Fruit fly (Drosophila melanogaster) whole organism, wandering third instar larva: ENCODE measurements around the gene Gale.

Experiments used
- Abd-B ChIP-seq: fragments of >200 bp; optimal IDR thresholded peaks from 2 replicates; lab custom pipeline; 2017; ENCODE audit warnings: missing biosample characterization, missing genetic modification characterization
- CG32264 ChIP-seq: fragments of 200-800 bp; sonication (Bioruptor generic); optimal IDR thresholded peaks from 2 replicates; lab custom pipeline; 2016; ENCODE audit warnings: missing biosample characterization, missing genetic modification characterization
- CG9705 ChIP-seq: fragments of 200-800 bp; sonication (Bioruptor generic); optimal IDR thresholded peaks from 2 replicates; lab custom pipeline; 2018; ENCODE audit warnings: missing biosample characterization, mild to moderate bottlenecking, missing genetic modification characterization
- CrebA ChIP-seq: fragments of 200-800 bp; sonication (Bioruptor generic); optimal IDR thresholded peaks from 2 replicates; lab custom pipeline; 2016; ENCODE audit warnings: missing biosample characterization, mild to moderate bottlenecking, missing genetic modification characterization, borderline replicate concordance
- Dfd ChIP-seq: fragments of >200 bp; optimal IDR thresholded peaks from 2 replicates; lab custom pipeline; 2017; ENCODE audit warnings: missing biosample characterization, missing genetic modification characterization
- Dif ChIP-seq: fragments of 200-275, 200-300 bp; sonication (Bioruptor generic); optimal IDR thresholded peaks from 2 replicates; lab custom pipeline; 2018; ENCODE audit warnings: missing biosample characterization, missing genetic modification characterization; ENCODE audit not compliant: partially characterized antibody
- HLH106 ChIP-seq: fragments of 200-800 bp; optimal IDR thresholded peaks from 3 replicates; lab custom pipeline; 2019; ENCODE audit warnings: missing biosample characterization, mild to moderate bottlenecking, missing genetic modification characterization, moderate library complexity
- Hnf4 ChIP-seq: fragments of 200-800 bp; sonication (Bioruptor generic); optimal IDR thresholded peaks from 2 replicates; lab custom pipeline; 2016; ENCODE audit warnings: missing biosample characterization, mild to moderate bottlenecking, missing genetic modification characterization
- Hr78 ChIP-seq: fragments of >200 bp; optimal IDR thresholded peaks from 2 replicates; lab custom pipeline; 2017; ENCODE audit warnings: missing biosample characterization, missing genetic modification characterization
- Hr83 ChIP-seq: fragments of 200-300 bp; sonication (Bioruptor generic); optimal IDR thresholded peaks from 2 replicates; lab custom pipeline; 2016; ENCODE audit warnings: missing biosample characterization, mild to moderate bottlenecking, missing genetic modification characterization, moderate library complexity; ENCODE audit not compliant: poor library complexity, severe bottlenecking
- Myc ChIP-seq: fragments of >200 bp; optimal IDR thresholded peaks from 2 replicates; lab custom pipeline; 2017
- N ChIP-seq: fragments of >200 bp; optimal IDR thresholded peaks from 2 replicates; lab custom pipeline; 2018; ENCODE audit warnings: missing biosample characterization, missing external identifiers, missing genetic modification characterization
- OdsH ChIP-seq: fragments of 200-800 bp; sonication (Bioruptor generic); optimal IDR thresholded peaks from 2 replicates; lab custom pipeline; 2016; ENCODE audit warnings: missing biosample characterization, mild to moderate bottlenecking, missing genetic modification characterization
- Rel ChIP-seq, 2 experiments: fragments of 200-800 bp; sonication (Bioruptor generic) in 1 of 2; optimal IDR thresholded peaks; 2 replicates in 1 of 2; 3 replicates in 1 of 2; lab custom pipeline; 2016 to 2019; ENCODE audit warnings: mild to moderate bottlenecking in 2 of 2, missing biosample characterization in 2 of 2, missing genetic modification characterization in 2 of 2, moderate library complexity in 1 of 2
- Sp1 ChIP-seq: fragments of 200-800 bp; sonication (Bioruptor generic); optimal IDR thresholded peaks from 3 replicates; lab custom pipeline; 2019; ENCODE audit warnings: missing biosample characterization, mild to moderate bottlenecking, missing genetic modification characterization, moderate library complexity
- Vsx2 ChIP-seq: fragments of 200-300, 225-300 bp; sonication (Bioruptor generic); optimal IDR thresholded peaks from 2 replicates; lab custom pipeline; 2018; ENCODE audit warnings: missing biosample characterization, missing genetic modification characterization; ENCODE audit not compliant: partially characterized antibody
- br ChIP-seq: fragments of 200-800 bp; sonication (Bioruptor generic); optimal IDR thresholded peaks from 2 replicates; lab custom pipeline; 2016; ENCODE audit warnings: missing biosample characterization, missing genetic modification characterization
- brk ChIP-seq: fragments of 200-800 bp; sonication (Bioruptor generic); optimal IDR thresholded peaks from 2 replicates; lab custom pipeline; 2016; ENCODE audit warnings: missing biosample characterization, mild to moderate bottlenecking, missing genetic modification characterization
- dl ChIP-seq, 2 experiments: fragments of 175-275, 200-275 bp in 1 of 2; fragments of 200-275 bp in 1 of 2; sonication (Bioruptor generic); optimal IDR thresholded peaks; lab custom pipeline; 2018; ENCODE audit warnings: mild to moderate bottlenecking in 2 of 2, missing biosample characterization in 2 of 2, missing genetic modification characterization in 2 of 2, moderate library complexity in 2 of 2; ENCODE audit not compliant: partially characterized antibody in 2 of 2, insufficient read depth in 1 of 2
- dmrt93B ChIP-seq: fragments of 200-800 bp; sonication (Bioruptor generic); optimal IDR thresholded peaks from 2 replicates; lab custom pipeline; 2018; ENCODE audit warnings: missing biosample characterization, mild to moderate bottlenecking, missing genetic modification characterization
- dsf ChIP-seq: sonication (Bioruptor generic); optimal IDR thresholded peaks from 2 replicates; lab custom pipeline; 2016; ENCODE audit warnings: missing biosample characterization, missing genetic modification characterization, borderline replicate concordance
- ey ChIP-seq: fragments of 200-800 bp; sonication (Bioruptor generic); optimal IDR thresholded peaks from 2 replicates; lab custom pipeline; 2016; ENCODE audit warnings: missing biosample characterization, missing genetic modification characterization
- foxo ChIP-seq, 2 experiments: fragments of 200-800 bp; sonication (Bioruptor generic); optimal IDR thresholded peaks; 2 replicates in 1 of 2; 3 replicates in 1 of 2; lab custom pipeline; 2016 to 2017; ENCODE audit warnings: missing biosample characterization in 2 of 2, missing genetic modification characterization in 2 of 2
- fru ChIP-seq: fragments of 200-800 bp; sonication (Bioruptor generic); optimal IDR thresholded peaks from 3 replicates; lab custom pipeline; 2016; ENCODE audit warnings: missing biosample characterization, mild to moderate bottlenecking, missing genetic modification characterization
- h ChIP-seq: fragments of 200-800 bp; sonication (Bioruptor generic); optimal IDR thresholded peaks from 3 replicates; lab custom pipeline; 2016; ENCODE audit warnings: missing biosample characterization, mild to moderate bottlenecking, missing genetic modification characterization
- jim ChIP-seq: fragments of 175-275, 200-325 bp; sonication (Bioruptor generic); optimal IDR thresholded peaks from 2 replicates; lab custom pipeline; 2016; ENCODE audit warnings: missing biosample characterization, mild to moderate bottlenecking, missing genetic modification characterization
- lola ChIP-seq: fragments of >200 bp; optimal IDR thresholded peaks from 2 replicates; lab custom pipeline; 2017; ENCODE audit warnings: missing biosample characterization, missing genetic modification characterization
- pan ChIP-seq: fragments of >200 bp; optimal IDR thresholded peaks from 2 replicates; lab custom pipeline; 2017
- psq ChIP-seq: fragments of 200-800 bp; sonication (Bioruptor generic); optimal IDR thresholded peaks from 3 replicates; lab custom pipeline; 2017; ENCODE audit warnings: missing biosample characterization, mild to moderate bottlenecking, missing genetic modification characterization, moderate library complexity
- rgr ChIP-seq: fragments of 200-800 bp; sonication (Bioruptor generic); optimal IDR thresholded peaks from 3 replicates; lab custom pipeline; 2016; ENCODE audit warnings: missing biosample characterization, mild to moderate bottlenecking, missing genetic modification characterization
- sage ChIP-seq: fragments of 200-800 bp; sonication (Bioruptor generic); optimal IDR thresholded peaks from 2 replicates; lab custom pipeline; 2016; ENCODE audit warnings: missing biosample characterization, mild to moderate bottlenecking, missing genetic modification characterization
- sv ChIP-seq: fragments of 200-800 bp; sonication (Bioruptor generic); optimal IDR thresholded peaks from 3 replicates; lab custom pipeline; 2016; ENCODE audit warnings: missing biosample characterization, missing genetic modification characterization
- tai ChIP-seq: sonication (Bioruptor generic); optimal IDR thresholded peaks from 2 replicates; lab custom pipeline; 2016; ENCODE audit warnings: missing biosample characterization, missing genetic modification characterization
- usp ChIP-seq: fragments of >200 bp; optimal IDR thresholded peaks from 2 replicates; lab custom pipeline; 2017; ENCODE audit warnings: missing biosample characterization, missing genetic modification characterization
- woc ChIP-seq: sonication (Bioruptor generic); optimal IDR thresholded peaks from 2 replicates; lab custom pipeline; 2016; ENCODE audit warnings: missing biosample characterization, mild to moderate bottlenecking, missing genetic modification characterization

Gene Gale

DNA sequence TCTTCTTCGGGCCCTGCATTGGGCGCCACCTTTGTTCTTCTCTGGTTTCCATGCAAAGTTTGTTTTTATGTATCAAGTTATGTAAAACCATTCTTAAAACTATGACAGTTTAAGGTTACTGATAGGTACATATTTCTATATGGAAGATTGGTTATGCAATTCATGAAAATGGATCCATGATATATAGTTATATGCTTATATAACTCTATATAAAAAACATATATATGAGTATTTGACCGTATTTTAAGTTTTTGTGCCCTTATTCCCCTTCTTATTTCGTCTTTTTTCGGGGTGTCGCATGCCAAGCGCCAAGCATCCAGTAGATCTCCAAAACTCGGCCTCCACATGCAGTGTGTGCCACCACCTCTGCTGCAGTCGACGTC is 32.3 kb upstream of the Gale start:
- TF ChIP-seq tai (GFP tag; lab: Kevin White, UChicago) (no peak), usp (GFP tag; lab: Kevin White, UChicago) (no peak)

DNA sequence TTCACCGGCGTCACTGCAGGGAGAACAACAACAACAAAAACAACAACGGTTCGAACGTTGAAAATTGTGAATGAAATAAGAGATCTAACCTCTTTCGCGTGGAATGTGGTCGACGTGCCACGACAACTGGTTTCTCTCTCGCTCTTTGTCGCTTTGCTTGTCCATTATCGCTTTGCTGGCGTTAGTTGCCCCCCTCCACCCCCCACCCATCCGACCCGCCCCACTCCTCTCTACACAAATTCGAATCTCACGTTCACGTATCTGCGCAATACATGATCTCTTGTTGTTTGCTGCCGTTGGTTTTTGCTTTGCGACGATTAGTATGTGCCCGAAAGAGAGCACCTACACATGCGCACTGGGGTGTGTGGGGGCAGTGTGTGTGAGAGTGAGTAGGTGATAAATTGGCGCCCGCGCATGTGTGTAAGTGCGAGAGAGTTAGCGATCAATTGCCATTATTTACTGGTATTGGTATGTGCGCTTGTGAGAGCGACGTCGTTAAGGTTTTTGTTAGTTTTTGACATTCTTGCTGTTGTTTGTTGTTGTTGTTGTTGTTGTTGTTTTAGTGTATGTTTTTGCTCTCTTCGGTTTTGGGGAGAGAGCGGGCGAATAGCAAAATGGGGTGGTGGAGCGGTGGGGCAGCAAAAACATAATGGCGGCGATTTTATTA is 31.7 kb upstream of the Gale start:
- TF ChIP-seq fru (GFP tag; lab: Kevin White, UChicago) (peak; percentile 53), tai (GFP tag; lab: Kevin White, UChicago) (no peak), sage (GFP tag; lab: Kevin White, UChicago) (no peak), Dif (peak; percentile 94), OdsH (GFP tag; lab: Kevin White, UChicago) (no peak), Vsx2 (peak; percentile 87), psq (peak; percentile 71), rgr (GFP tag; lab: Kevin White, UChicago) (peak; percentile 34), br (GFP tag; lab: Kevin White, UChicago) (peak; percentile 12), Dfd (GFP tag; lab: Kevin White, UChicago) (no peak), HLH106 (tag; lab: Kevin White, UChicago) (peak; percentile 6), CG32264 (GFP tag; lab: Kevin White, UChicago) (no peak), lola (no peak), usp (GFP tag; lab: Kevin White, UChicago) (no peak), Hr83 (GFP tag; lab: Kevin White, UChicago) (peak; percentile 3), Abd-B (no peak), dl (GFP tag; optimal IDR thresholded peaks at IDR 0.05; lab: Kevin White, UChicago; ENCODE audit: insufficient read depth in 1 of 2, partially characterized antibody in 2 of 2) (peak in 1 of 2 experiments; percentile 76), pan (lab: Kevin White, UChicago) (no peak), brk (GFP tag; lab: Kevin White, UChicago) (peak; percentile 40), jim (GFP tag; lab: Kevin White, UChicago) (no peak), Sp1 (peak; percentile 27), Hnf4 (GFP tag; lab: Kevin White, UChicago) (no peak), Rel (GFP tag; optimal IDR thresholded peaks at IDR 0.05; lab: Kevin White, UChicago) (no peak), Rel (tag; optimal IDR thresholded peaks at IDR 0.05; lab: Kevin White, UChicago) (peak; percentile 66), h (GFP tag; lab: Kevin White, UChicago) (peak; percentile 20), dmrt93B (GFP tag; lab: Kevin White, UChicago) (no peak), Myc (lab: Kevin White, UChicago) (no peak), Hr78 (GFP tag; lab: Kevin White, UChicago) (peak; percentile 2), ey (GFP tag; lab: Kevin White, UChicago) (no peak), N (GFP tag; lab: Kevin White, UChicago) (peak; percentile 85), woc (GFP tag; lab: Kevin White, UChicago) (no peak), CrebA (peak; percentile 76), foxo (GFP tag; optimal IDR thresholded peaks at IDR 0.05; lab: Kevin White, UChicago) (peak in 1 of 2 experiments; percentile 2)

DNA sequence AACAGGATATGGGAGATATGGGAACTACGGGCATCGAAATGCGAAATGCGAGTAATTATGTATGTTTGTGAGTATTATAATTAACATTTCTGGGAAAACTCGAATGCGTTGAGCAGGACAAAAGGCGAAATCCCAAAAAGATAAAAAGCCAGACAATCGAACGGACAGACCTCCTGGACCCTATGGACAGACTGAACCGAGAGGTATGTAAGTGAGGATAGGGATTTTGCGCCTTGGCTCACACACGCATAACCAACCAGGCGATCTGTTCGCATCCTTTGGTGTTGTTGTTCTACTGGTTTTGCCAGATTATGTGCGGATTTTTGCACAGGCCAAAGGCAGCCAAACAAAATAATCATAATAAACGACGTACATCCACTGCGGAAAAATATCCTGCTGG is 30.4 kb upstream of the Gale start:
- no peak for TF ChIP-seq Abd-B
- peak; percentile 6 for TF ChIP-seq Vsx2
- no peak for TF ChIP-seq CG32264 (GFP tag; lab: Kevin White, UChicago)

DNA sequence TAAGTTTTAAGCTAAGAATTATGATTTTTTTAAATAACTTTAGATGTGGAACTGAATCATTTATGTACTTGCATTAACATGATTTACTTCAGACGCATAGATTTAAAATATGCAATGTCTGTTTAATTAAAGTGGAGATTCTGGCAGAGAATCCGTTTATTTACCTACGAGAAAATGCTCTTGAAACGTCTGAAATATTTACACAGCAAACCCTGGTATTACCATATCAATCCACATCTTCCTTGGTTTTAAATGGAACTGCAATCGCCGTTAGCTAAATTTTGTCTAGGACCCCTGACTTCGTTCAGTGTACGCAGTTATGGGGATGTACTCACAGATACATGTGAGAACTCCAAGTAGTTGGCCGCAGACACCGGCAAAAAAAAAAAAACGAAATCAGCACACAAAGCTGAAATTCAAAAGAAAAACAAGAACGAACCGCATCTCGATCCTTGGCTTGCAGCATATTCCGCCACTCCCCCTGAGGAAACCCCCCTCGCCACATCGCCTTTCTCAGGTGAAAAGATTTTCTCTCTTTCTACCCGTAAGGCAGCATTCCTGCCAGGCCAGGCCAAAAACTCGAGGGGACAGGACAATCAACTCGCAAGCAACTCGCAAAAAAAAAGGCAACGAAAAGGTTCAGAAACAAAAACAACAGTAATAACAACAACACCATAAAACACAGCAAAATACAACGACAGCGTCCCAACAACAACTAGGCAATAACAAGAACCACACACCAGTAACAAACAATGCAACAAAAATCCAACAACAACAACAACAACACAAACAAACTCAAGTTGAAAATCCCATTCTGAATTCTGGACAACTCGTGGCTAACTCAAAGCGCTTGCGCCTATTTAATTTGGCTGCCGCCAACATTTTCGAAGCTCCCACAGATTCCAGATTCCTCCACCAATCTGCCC is 29.7 kb upstream of the Gale start:
- TF ChIP-seq OdsH (GFP tag; lab: Kevin White, UChicago) (peak; percentile 85), Hr78 (GFP tag; lab: Kevin White, UChicago) (no peak), psq (peak; percentile 80), brk (GFP tag; lab: Kevin White, UChicago) (peak; percentile 4), usp (GFP tag; lab: Kevin White, UChicago) (no peak), Sp1 (peak; percentile 93), dmrt93B (GFP tag; lab: Kevin White, UChicago) (peak; percentile 89), foxo (GFP tag; optimal IDR thresholded peaks at IDR 0.05; lab: Kevin White, UChicago) (peak in 1 of 2 experiments; percentile 92), sage (GFP tag; lab: Kevin White, UChicago) (peak; percentile 26), dsf (peak; percentile 30), ey (GFP tag; lab: Kevin White, UChicago) (peak; percentile 90), fru (GFP tag; lab: Kevin White, UChicago) (peak; percentile 91), pan (lab: Kevin White, UChicago) (no peak), sv (GFP tag; lab: Kevin White, UChicago) (no peak), h (GFP tag; lab: Kevin White, UChicago) (peak; percentile 88), tai (GFP tag; lab: Kevin White, UChicago) (peak; percentile 73), CG9705 (GFP tag; lab: Kevin White, UChicago) (peak; percentile 78), jim (GFP tag; lab: Kevin White, UChicago) (peak; percentile 17), lola (no peak), N (GFP tag; lab: Kevin White, UChicago) (no peak), rgr (GFP tag; lab: Kevin White, UChicago) (peak; percentile 87), CG32264 (GFP tag; lab: Kevin White, UChicago) (peak; percentile 61), Rel (GFP tag; optimal IDR thresholded peaks at IDR 0.05; lab: Kevin White, UChicago) (peak; percentile 19), Rel (tag; optimal IDR thresholded peaks at IDR 0.05; lab: Kevin White, UChicago) (peak; percentile 64), Dfd (GFP tag; lab: Kevin White, UChicago) (no peak), dl (GFP tag; optimal IDR thresholded peaks at IDR 0.05; lab: Kevin White, UChicago; ENCODE audit: insufficient read depth in 1 of 2, partially characterized antibody in 2 of 2) (no peak), woc (GFP tag; lab: Kevin White, UChicago) (peak; percentile 89), br (GFP tag; lab: Kevin White, UChicago) (peak; percentile 87), Hnf4 (GFP tag; lab: Kevin White, UChicago) (peak; percentile 66)
